Worm (Caenorhabditis elegans) whole organism, L4 larva: ENCODE data around the gene Y57G11C.52.

ENCODE experiments used
- D1046.2 ChIP-seq: fragments of 200-800 bp; sonication (Bioruptor generic); IDR thresholded peaks from 2 replicates; pipeline ENCODE4 v1.3.6; 2022; ENCODE audit warnings: missing genetic modification characterization, missing compliant biosample characterization
- F26F4.8 ChIP-seq: fragments of 200-800 bp; sonication (Bioruptor generic); conservative IDR thresholded peaks from 2 replicates; pipeline ENCODE4 v1.3.6; 2022; ENCODE audit warnings: missing genetic modification characterization, missing compliant biosample characterization
- R02D3.7 ChIP-seq: fragments of 150-350 bp; sonication (generic microtip); optimal IDR thresholded peaks from 3 replicates; lab custom pipeline; 2014; ENCODE audit warnings: missing biosample characterization, missing genetic modification characterization
- T20F7.1 ChIP-seq: fragments of 200-800 bp; sonication (Bioruptor generic); optimal IDR thresholded peaks from 2 replicates; lab custom pipeline; 2018; ENCODE audit warnings: mild to moderate bottlenecking, missing genetic modification characterization, missing compliant biosample characterization
- T26A8.4 ChIP-seq: fragments of 200-800 bp; sonication (Bioruptor generic); IDR thresholded peaks from 2 replicates; pipeline ENCODE4 v1.3.6; 2022; ENCODE audit warnings: missing genetic modification characterization, missing compliant biosample characterization
- Y48G9A.11 ChIP-seq: fragments of 200-800 bp; sonication (Bioruptor generic); IDR thresholded peaks from 2 replicates; pipeline ENCODE4 v1.3.6; 2022; ENCODE audit warnings: missing genetic modification reagents, missing genetic modification characterization, missing compliant biosample characterization
- Y5F2A.4 ChIP-seq: fragments of 200-800 bp; sonication (Bioruptor generic); optimal IDR thresholded peaks from 2 replicates; lab custom pipeline; 2018; ENCODE audit warnings: mild to moderate bottlenecking, missing genetic modification characterization, missing compliant biosample characterization
- aha-1 ChIP-seq: fragments of 150-350 bp; peaks from one replicate; lab custom pipeline; 2014; ENCODE audit warnings: missing biosample characterization, missing genetic modification characterization
- ama-1 ChIP-seq: fragments of 150-350 bp; optimal IDR thresholded peaks from 2 replicates; lab custom pipeline; 2014; ENCODE audit warnings: inconsistent platforms, mixed read lengths
- ceh-44 ChIP-seq: fragments of 200-800 bp; sonication (Bioruptor generic); IDR thresholded peaks from 2 replicates; pipeline ENCODE4 v1.3.6; 2022; ENCODE audit warnings: missing genetic modification reagents, missing genetic modification characterization, missing compliant biosample characterization
- ceh-82 ChIP-seq: sonication (generic microtip); optimal IDR thresholded peaks from 2 replicates; lab custom pipeline; 2017; ENCODE audit warnings: missing biosample characterization, missing genetic modification characterization
- ces-1 ChIP-seq: fragments of 150-350 bp; sonication (generic microtip); optimal IDR thresholded peaks from 4 replicates; lab custom pipeline; 2014; ENCODE audit warnings: missing biosample characterization, missing genetic modification reagents, missing genetic modification characterization
- cey-2 ChIP-seq: sonication (generic microtip); optimal IDR thresholded peaks from 3 replicates; lab custom pipeline; 2017; ENCODE audit warnings: missing genetic modification characterization, mild to moderate bottlenecking, missing compliant biosample characterization, antibody characterized with exemption, borderline replicate concordance; ENCODE audit not compliant: insufficient read depth
- dmd-6 ChIP-seq: fragments of 200-800 bp; sonication (Bioruptor generic); IDR thresholded peaks from 2 replicates; pipeline ENCODE4 v1.3.6; 2022; ENCODE audit warnings: missing genetic modification reagents, missing genetic modification characterization, missing compliant biosample characterization
- dmd-9 ChIP-seq: fragments of 200-800 bp; sonication (Bioruptor generic); IDR thresholded peaks from 2 replicates; pipeline ENCODE4 v1.3.6; 2022; ENCODE audit warnings: missing genetic modification reagents, missing genetic modification characterization, missing compliant biosample characterization
- dpl-1 ChIP-seq: fragments of 150-350 bp; optimal IDR thresholded peaks from 2 replicates; lab custom pipeline; 2014; ENCODE audit warnings: missing biosample characterization, missing genetic modification reagents, missing genetic modification characterization
- duxl-1 ChIP-seq: sonication (generic microtip); optimal IDR thresholded peaks from 2 replicates; lab custom pipeline; 2016; ENCODE audit warnings: mild to moderate bottlenecking, missing genetic modification characterization, moderate library complexity, missing compliant biosample characterization; ENCODE audit not compliant: poor library complexity
- dve-1 ChIP-seq: sonication (generic microtip); optimal IDR thresholded peaks from 2 replicates; lab custom pipeline; 2017; ENCODE audit warnings: antibody characterized with exemption, mild to moderate bottlenecking, missing genetic modification characterization, missing compliant biosample characterization; ENCODE audit not compliant: insufficient read depth
- egl-27 ChIP-seq: sonication (generic microtip); optimal IDR thresholded peaks from 3 replicates; lab custom pipeline; 2017; ENCODE audit warnings: missing biosample characterization, missing genetic modification reagents, missing genetic modification characterization
- egl-43 ChIP-seq: fragments of 200-800 bp; sonication (Bioruptor generic); IDR thresholded peaks from 2 replicates; pipeline ENCODE4 v1.3.6; 2022; ENCODE audit warnings: missing genetic modification reagents, missing genetic modification characterization, missing compliant biosample characterization
- hif-1 ChIP-seq, 2 experiments: sonication (generic microtip); optimal IDR thresholded peaks; 2 replicates each; lab custom pipeline; 2016 to 2017; ENCODE audit warnings: missing compliant biosample characterization in 2 of 2, missing genetic modification characterization in 2 of 2, missing genetic modification reagents in 2 of 2, missing genotype in 2 of 2, mild to moderate bottlenecking in 1 of 2
- hmg-1.1 ChIP-seq: fragments of 200-800 bp; sonication (Bioruptor generic); IDR thresholded peaks from 2 replicates; pipeline ENCODE4 v1.3.6; 2022; ENCODE audit warnings: missing genetic modification reagents, missing genetic modification characterization, missing compliant biosample characterization
- jun-1 ChIP-seq: fragments of 150-350 bp; optimal IDR thresholded peaks from 2 replicates; lab custom pipeline; 2014; ENCODE audit warnings: missing biosample characterization, missing genetic modification reagents, missing genetic modification characterization
- lin-13 ChIP-seq: fragments of 150-350 bp; optimal IDR thresholded peaks from 2 replicates; lab custom pipeline; 2014; ENCODE audit warnings: missing biosample characterization, missing genetic modification reagents, missing genetic modification characterization
- lin-15B ChIP-seq: fragments of 150-350 bp; sonication (generic microtip); optimal IDR thresholded peaks from 3 replicates; lab custom pipeline; 2014; ENCODE audit warnings: missing biosample characterization, missing genetic modification characterization
- lin-38 ChIP-seq: fragments of 200-800 bp; sonication (Bioruptor generic); IDR thresholded peaks from 2 replicates; pipeline ENCODE4 v1.3.6; 2022; ENCODE audit warnings: missing genetic modification reagents, missing genetic modification characterization, missing compliant biosample characterization
- lsy-2 ChIP-seq, 2 experiments: fragments of 150-350 bp in 1 of 2; sonication (generic microtip) in 1 of 2; optimal IDR thresholded peaks; 2 replicates each; lab custom pipeline; 2014 to 2017; ENCODE audit warnings: missing biosample characterization in 2 of 2, missing genetic modification characterization in 2 of 2
- madf-5 ChIP-seq, 2 experiments: fragments of 200-800 bp; sonication (Bioruptor generic); IDR thresholded peaks; 2 replicates each; pipeline ENCODE4 v1.3.6; 2022; ENCODE audit warnings: missing compliant biosample characterization in 2 of 2, missing genetic modification characterization in 2 of 2
- madf-9 ChIP-seq: fragments of 200-800 bp; sonication (Bioruptor generic); conservative IDR thresholded peaks from 2 replicates; pipeline ENCODE4 v1.3.6; 2022; ENCODE audit warnings: missing genetic modification reagents, missing genetic modification characterization, missing compliant biosample characterization
- mdl-1 ChIP-seq, 2 experiments: fragments of 150-350 bp in 1 of 2; sonication (generic microtip) in 1 of 2; optimal IDR thresholded peaks; 2 replicates each; lab custom pipeline; 2014 to 2017; ENCODE audit warnings: missing biosample characterization in 2 of 2, missing genetic modification characterization in 2 of 2
- mdt-29 ChIP-seq: fragments of 200-800 bp; sonication (Bioruptor generic); IDR thresholded peaks from 2 replicates; pipeline ENCODE4 v1.3.6; 2022; ENCODE audit warnings: missing genetic modification reagents, missing genetic modification characterization, missing compliant biosample characterization
- mep-1 ChIP-seq: fragments of 150-350 bp; sonication (generic microtip); optimal IDR thresholded peaks from 3 replicates; lab custom pipeline; 2014; ENCODE audit warnings: missing biosample characterization, missing genetic modification characterization
- mes-2 ChIP-seq: sonication (generic microtip); optimal IDR thresholded peaks from 2 replicates; lab custom pipeline; 2016; ENCODE audit warnings: missing genotype, mild to moderate bottlenecking, missing genetic modification characterization, missing compliant biosample characterization; ENCODE audit not compliant: poor library complexity, severe bottlenecking
- mxl-3 ChIP-seq: fragments of 200-800 bp; sonication (Bioruptor generic); optimal IDR thresholded peaks from 2 replicates; lab custom pipeline; 2018; ENCODE audit warnings: mild to moderate bottlenecking, missing genetic modification characterization, missing compliant biosample characterization
- nhr-102 ChIP-seq: sonication (generic microtip); optimal IDR thresholded peaks from 2 replicates; lab custom pipeline; 2016; ENCODE audit warnings: mild to moderate bottlenecking, missing genetic modification characterization, moderate library complexity, missing compliant biosample characterization
- nhr-11 ChIP-seq: fragments of 150-350 bp; optimal IDR thresholded peaks from 2 replicates; lab custom pipeline; 2014; ENCODE audit warnings: missing biosample characterization, missing genetic modification characterization
- nhr-41 ChIP-seq: fragments of 200-800 bp; sonication (Bioruptor generic); IDR thresholded peaks from 2 replicates; pipeline ENCODE4 v1.3.6; 2022; ENCODE audit warnings: missing genetic modification reagents, missing genetic modification characterization, missing compliant biosample characterization
- nhr-48 ChIP-seq: sonication (generic microtip); optimal IDR thresholded peaks from 2 replicates; lab custom pipeline; 2016; ENCODE audit warnings: mild to moderate bottlenecking, missing genetic modification characterization, missing compliant biosample characterization
- nhr-6 ChIP-seq: fragments of 150-350 bp; optimal IDR thresholded peaks from 2 replicates; lab custom pipeline; 2014; ENCODE audit warnings: missing biosample characterization, missing genetic modification characterization
- nhr-76 ChIP-seq: fragments of 150-350 bp; optimal IDR thresholded peaks from 2 replicates; lab custom pipeline; 2014; ENCODE audit warnings: missing biosample characterization, missing genetic modification characterization
- rbr-2 ChIP-seq: sonication (generic microtip); optimal IDR thresholded peaks from 2 replicates; lab custom pipeline; 2016; ENCODE audit warnings: missing genotype, missing genetic modification characterization, missing compliant biosample characterization
- set-16 ChIP-seq: fragments of 200-800 bp; sonication (Bioruptor generic); IDR thresholded peaks from 2 replicates; pipeline ENCODE4 v1.3.6; 2022; ENCODE audit warnings: missing genetic modification reagents, missing genetic modification characterization, missing compliant biosample characterization
- snpc-4 ChIP-seq: fragments of 150-350 bp; optimal IDR thresholded peaks from 2 replicates; lab custom pipeline; 2014; ENCODE audit warnings: missing biosample characterization, missing genetic modification characterization
- spr-1 ChIP-seq: sonication (generic microtip); optimal IDR thresholded peaks from 2 replicates; lab custom pipeline; 2016; ENCODE audit warnings: mild to moderate bottlenecking, missing genetic modification characterization, missing compliant biosample characterization
- tag-97 ChIP-seq: fragments of 200-800 bp; sonication (Bioruptor generic); IDR thresholded peaks from 2 replicates; pipeline ENCODE4 v1.3.6; 2022; ENCODE audit warnings: missing genetic modification characterization, missing compliant biosample characterization
- vab-7 ChIP-seq: fragments of 200-800 bp; sonication (Bioruptor generic); IDR thresholded peaks from 2 replicates; pipeline ENCODE4 v1.3.6; 2022; ENCODE audit warnings: missing genetic modification reagents, missing genetic modification characterization, missing compliant biosample characterization
- zag-1 ChIP-seq: fragments of 150-350 bp; optimal IDR thresholded peaks from 2 replicates; lab custom pipeline; 2014; ENCODE audit warnings: missing biosample characterization, missing genetic modification characterization
- zip-11 ChIP-seq: fragments of 200-800 bp; sonication (Bioruptor generic); IDR thresholded peaks from 2 replicates; pipeline ENCODE4 v1.3.6; 2022; ENCODE audit warnings: missing genetic modification characterization, missing compliant biosample characterization

Y57G11C.52 gene

DNA sequence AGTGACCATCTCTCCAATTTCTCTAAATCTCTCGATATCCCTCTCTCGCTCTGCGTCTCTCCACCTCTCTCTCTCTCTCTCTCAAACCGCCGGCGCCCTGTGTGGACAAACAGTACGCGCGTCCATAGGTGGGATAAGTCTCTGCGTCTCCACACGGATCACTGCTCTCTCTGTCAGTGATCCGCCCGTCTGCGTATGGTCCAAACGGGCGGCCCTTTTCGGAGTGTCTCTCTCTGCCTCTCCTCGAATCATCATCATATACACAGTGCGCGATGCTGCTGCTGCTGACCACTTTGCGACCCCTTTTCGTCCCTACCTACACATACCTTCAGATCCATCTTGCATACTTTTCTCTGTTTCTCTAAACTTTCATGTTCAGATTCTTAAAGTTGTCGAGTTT, 18.5 kb downstream of the Y57G11C.52 start (continued):
- no peak for TF ChIP-seq madf-9 (GFP tag; lab: Robert Waterston, UW)
- no peak for TF ChIP-seq egl-43 (GFP tag; lab: Robert Waterston, UW)
- no peak for TF ChIP-seq rbr-2 (tag; lab: Kevin White, UChicago)
- TF ChIP-seq mdt-29 (GFP tag; lab: Robert Waterston, UW): no peak
- no peak for TF ChIP-seq madf-5 (GFP tag; IDR thresholded peaks at IDR 0.05; lab: Robert Waterston, UW)
- TF ChIP-seq nhr-11 (tag; lab: Kevin White, UChicago): no peak
- no peak for TF ChIP-seq aha-1
- TF ChIP-seq zip-11 (GFP tag; lab: Robert Waterston, UW): no peak
- TF ChIP-seq ceh-82 (tag; lab: Kevin White, UChicago): no peak
- TF ChIP-seq ceh-44 (GFP tag; lab: Robert Waterston, UW): no peak
- TF ChIP-seq F26F4.8: no peak
- TF ChIP-seq zag-1 (tag; lab: Kevin White, UChicago): no peak
- 0 out of 2 replicates have a peak, but pooled peaks have one; percentile 26 for TF ChIP-seq Y48G9A.11 (GFP tag; lab: Robert Waterston, UW)
- no peak for TF ChIP-seq nhr-41 (GFP tag; lab: Robert Waterston, UW)
- no peak for TF ChIP-seq vab-7 (GFP tag; lab: Robert Waterston, UW)
- no peak for TF ChIP-seq mes-2 (tag; lab: Kevin White, UChicago)
- TF ChIP-seq duxl-1 (tag; lab: Kevin White, UChicago): no peak
- peak in 1 of 2 experiments; percentile 35 for TF ChIP-seq mdl-1 (tag; optimal IDR thresholded peaks at IDR 0.05; lab: Kevin White, UChicago)
- no peak for TF ChIP-seq tag-97 (GFP tag; lab: Robert Waterston, UW)
- TF ChIP-seq jun-1: no peak
- no peak for TF ChIP-seq nhr-6
- TF ChIP-seq R02D3.7 (tag; lab: Kevin White, UChicago): no peak
- no peak for TF ChIP-seq egl-27 (tag; lab: Kevin White, UChicago)
- no peak for TF ChIP-seq T26A8.4 (GFP tag; lab: Robert Waterston, UW)
- TF ChIP-seq T20F7.1 (GFP tag; lab: Kevin White, UChicago): no peak
- peak; percentile 31 for TF ChIP-seq mep-1 (tag; lab: Kevin White, UChicago)
- TF ChIP-seq Y5F2A.4 (GFP tag; lab: Kevin White, UChicago): no peak
- TF ChIP-seq spr-1: peak; percentile 52
- TF ChIP-seq snpc-4 (tag; lab: Kevin White, UChicago): no peak
- TF ChIP-seq lsy-2 (tag; optimal IDR thresholded peaks at IDR 0.05; lab: Kevin White, UChicago): peak in 1 of 2 experiments; percentile 34
- peak; percentile 27 for TF ChIP-seq nhr-48
- no peak for TF ChIP-seq ama-1 (lab: Kevin White, UChicago)
- TF ChIP-seq lin-13 (GFP tag; lab: Kevin White, UChicago): no peak
- TF ChIP-seq D1046.2 (GFP tag; lab: Robert Waterston, UW): no peak
- no peak for TF ChIP-seq dmd-9 (GFP tag; lab: Robert Waterston, UW)
- TF ChIP-seq dmd-6 (GFP tag; lab: Robert Waterston, UW): no peak
- no peak for TF ChIP-seq nhr-76 (tag; lab: Kevin White, UChicago)
- TF ChIP-seq dpl-1: no peak
- TF ChIP-seq lin-15B (tag; lab: Kevin White, UChicago): no peak
- no peak for TF ChIP-seq ces-1 (GFP tag; lab: Kevin White, UChicago)
- no peak for TF ChIP-seq nhr-102

ce11 chrIV:14874926-14875570, 21.2 kb downstream of the Y57G11C.52 start:
- TF ChIP-seq zag-1 (tag; lab: Kevin White, UChicago): no peak
- peak; percentile 25; the same call in 1 of the 2 replicates for TF ChIP-seq set-16 (GFP tag; lab: Robert Waterston, UW)
- TF ChIP-seq mes-2 (tag; lab: Kevin White, UChicago): peak; percentile 61
- TF ChIP-seq madf-5 (GFP tag; IDR thresholded peaks at IDR 0.05; lab: Robert Waterston, UW): 0 out of 4 replicates have a peak, but pooled peaks of 1 of the 2 experiments have one; percentile 12
- TF ChIP-seq nhr-6: peak; percentile 80
- peak; percentile 30 for TF ChIP-seq nhr-102
- TF ChIP-seq cey-2 (tag; lab: Kevin White, UChicago): no peak
- TF ChIP-seq mep-1 (tag; lab: Kevin White, UChicago): peak; percentile 66
- 0 out of 2 replicates have a peak, but pooled peaks have one; percentile 37 for TF ChIP-seq Y48G9A.11 (GFP tag; lab: Robert Waterston, UW)
- TF ChIP-seq hif-1 (tag; optimal IDR thresholded peaks at IDR 0.05; lab: Kevin White, UChicago): peak in 1 of 2 experiments; percentile 17
- peak in 1 of 2 experiments; percentile 72 for TF ChIP-seq mdl-1 (tag; optimal IDR thresholded peaks at IDR 0.05; lab: Kevin White, UChicago)
- no peak for TF ChIP-seq egl-27 (tag; lab: Kevin White, UChicago)
- TF ChIP-seq lin-38 (GFP tag; lab: Robert Waterston, UW): peak; percentile 43
- no peak for TF ChIP-seq ama-1 (lab: Kevin White, UChicago)
- peak; percentile 13 for TF ChIP-seq mxl-3 (GFP tag; lab: Kevin White, UChicago)
- peak; percentile 10 for TF ChIP-seq T20F7.1 (GFP tag; lab: Kevin White, UChicago)
- TF ChIP-seq dve-1 (tag; lab: Kevin White, UChicago): peak; percentile 93
- TF ChIP-seq hmg-1.1: no peak
